Fruit fly (Drosophila melanogaster) whole organism, embryonic: Measurements from ENCODE around the gene dally.

ENCODE experiments used
- Ada2b ChIP-seq: fragments of 200-800 bp; sonication (Bioruptor generic); IDR thresholded peaks from 2 replicates; pipeline ENCODE4 v1.3.6; 2022; ENCODE audit warnings: missing biosample characterization, missing genetic modification characterization
- Antp ChIP-seq: fragments of 200-800 bp; sonication (Bioruptor generic); optimal IDR thresholded peaks from 3 replicates; lab custom pipeline; 2016; ENCODE audit warnings: missing biosample characterization, missing genetic modification characterization
- BEAF-32 ChIP-seq: fragments of 200-800 bp; sonication (Bioruptor generic); optimal IDR thresholded peaks from 3 replicates; lab custom pipeline; 2017; ENCODE audit warnings: missing biosample characterization, missing genetic modification characterization, mild to moderate bottlenecking, moderate library complexity, missing genetic modification reagents
- CG10979 ChIP-seq: fragments of 200-800 bp; sonication (Bioruptor generic); optimal IDR thresholded peaks from 2 replicates; lab custom pipeline; 2018; ENCODE audit warnings: missing biosample characterization, mild to moderate bottlenecking, missing genetic modification characterization, moderate library complexity
- CG11504 ChIP-seq: fragments of 200-800 bp; sonication (Bioruptor generic); optimal IDR thresholded peaks from 3 replicates; lab custom pipeline; 2019; ENCODE audit warnings: missing biosample characterization, mild to moderate bottlenecking, missing genetic modification characterization, moderate library complexity
- CG11695 ChIP-seq: fragments of 200-800 bp; sonication (Bioruptor generic); IDR thresholded peaks from 3 replicates; pipeline ENCODE4 v1.3.6; 2022; ENCODE audit warnings: missing biosample characterization, missing genetic modification characterization
- CG14860 ChIP-seq: fragments of 200-800 bp; sonication (Bioruptor generic); IDR thresholded peaks from 3 replicates; pipeline ENCODE4 v1.3.6; 2022; ENCODE audit warnings: missing biosample characterization, missing genetic modification characterization; ENCODE audit not compliant: partially characterized antibody
- CG14965 ChIP-seq: fragments of 200-800 bp; sonication (Bioruptor generic); optimal IDR thresholded peaks from 2 replicates; lab custom pipeline; 2016; ENCODE audit warnings: missing biosample characterization, missing genetic modification characterization, borderline replicate concordance
- CG15479 ChIP-seq: fragments of 200-800 bp; sonication (Bioruptor generic); optimal IDR thresholded peaks from 3 replicates; lab custom pipeline; 2019; ENCODE audit warnings: missing biosample characterization, mild to moderate bottlenecking, missing genetic modification characterization, moderate library complexity
- CG17361 ChIP-seq: fragments of 200-800 bp; sonication (Bioruptor generic); IDR thresholded peaks from 3 replicates; pipeline ENCODE4 v1.3.6; 2022; ENCODE audit warnings: missing biosample characterization, missing genetic modification characterization
- CG17829 ChIP-seq: fragments of 200-800 bp; optimal IDR thresholded peaks from 2 replicates; lab custom pipeline; 2019; ENCODE audit warnings: missing biosample characterization, mild to moderate bottlenecking, missing genetic modification characterization, moderate library complexity
- CG1792 ChIP-seq: fragments of 200-800 bp; sonication (Bioruptor generic); optimal IDR thresholded peaks from 2 replicates; lab custom pipeline; 2016; ENCODE audit warnings: missing biosample characterization, missing genetic modification characterization
- CG3407 ChIP-seq: fragments of 200-800 bp; sonication (Bioruptor generic); optimal IDR thresholded peaks from 2 replicates; lab custom pipeline; 2018; ENCODE audit warnings: missing biosample characterization, mild to moderate bottlenecking, missing genetic modification characterization
- CG34224 ChIP-seq: fragments of 200-800 bp; sonication (Bioruptor generic); IDR thresholded peaks from 3 replicates; pipeline ENCODE4 v1.3.6; 2022; ENCODE audit warnings: missing biosample characterization, missing genetic modification characterization; ENCODE audit not compliant: partially characterized antibody
- CG34422 ChIP-seq: fragments of 200-800 bp; sonication (Bioruptor generic); IDR thresholded peaks from 3 replicates; pipeline ENCODE4 v1.3.6; 2022; ENCODE audit warnings: missing biosample characterization, missing genetic modification characterization
- CG4707 ChIP-seq: fragments of 200-800 bp; sonication (Bioruptor generic); optimal IDR thresholded peaks from 2 replicates; lab custom pipeline; 2018; ENCODE audit warnings: missing biosample characterization, mild to moderate bottlenecking, missing genetic modification characterization, moderate library complexity
- CG6689 ChIP-seq: fragments of 200-800 bp; sonication (Bioruptor generic); IDR thresholded peaks from 2 replicates; pipeline ENCODE4 v1.3.6; 2022; ENCODE audit warnings: missing biosample characterization, missing genetic modification characterization
- CG6854 ChIP-seq: fragments of 200-800 bp; sonication (Bioruptor generic); optimal IDR thresholded peaks from 3 replicates; lab custom pipeline; 2017; ENCODE audit warnings: missing biosample characterization, mild to moderate bottlenecking, missing genetic modification characterization
- CG8089 ChIP-seq: fragments of 200-800 bp; sonication (Bioruptor generic); optimal IDR thresholded peaks from 3 replicates; lab custom pipeline; 2016; ENCODE audit warnings: missing biosample characterization, missing genetic modification characterization
- CG9932 ChIP-seq: fragments of 200-800 bp; sonication (Bioruptor generic); IDR thresholded peaks from 2 replicates; pipeline ENCODE4 v1.3.6; 2022; ENCODE audit warnings: missing biosample characterization, missing genetic modification characterization
- D ChIP-seq, 2 experiments: fragments of 200-800 bp in 1 of 2; fragments of >200 bp in 1 of 2; sonication (Bioruptor generic) in 1 of 2; optimal IDR thresholded peaks; 2 replicates in 1 of 2; 3 replicates in 1 of 2; lab custom pipeline; 2017; ENCODE audit warnings: mild to moderate bottlenecking in 1 of 2, missing biosample characterization in 1 of 2, missing genetic modification characterization in 1 of 2, missing genetic modification reagents in 1 of 2
- D19B ChIP-seq: fragments of 200-800 bp; sonication (Bioruptor generic); optimal IDR thresholded peaks from 2 replicates; lab custom pipeline; 2017; ENCODE audit warnings: missing biosample characterization, mild to moderate bottlenecking, missing genetic modification characterization
- Dek ChIP-seq: fragments of 200-800 bp; sonication (Bioruptor generic); optimal IDR thresholded peaks from 3 replicates; lab custom pipeline; 2019; ENCODE audit warnings: missing biosample characterization, mild to moderate bottlenecking, missing genetic modification characterization, moderate library complexity
- Dfd ChIP-seq, 2 experiments: fragments of >200 bp; optimal IDR thresholded peaks; 2 replicates each; lab custom pipeline; 2017; ENCODE audit warnings: missing biosample characterization in 2 of 2, missing genetic modification characterization in 2 of 2
- Dref ChIP-seq: fragments of 200-800 bp; sonication (Bioruptor generic); IDR thresholded peaks from 2 replicates; pipeline ENCODE4 v1.3.6; 2022; ENCODE audit warnings: missing biosample characterization, missing genetic modification characterization
- Hmx ChIP-seq: fragments of 200-800 bp; sonication (Bioruptor generic); optimal IDR thresholded peaks from 2 replicates; lab custom pipeline; 2016; ENCODE audit warnings: missing biosample characterization, missing genetic modification characterization
- Kr ChIP-seq: fragments of 200-800 bp; sonication (Bioruptor generic); optimal IDR thresholded peaks from 2 replicates; lab custom pipeline; 2017; ENCODE audit warnings: missing biosample characterization, mild to moderate bottlenecking, missing genetic modification characterization
- NfI ChIP-seq: fragments of 200-800 bp; sonication (Bioruptor generic); optimal IDR thresholded peaks from 3 replicates; lab custom pipeline; 2018; ENCODE audit warnings: missing biosample characterization, mild to moderate bottlenecking, missing genetic modification characterization, moderate library complexity
- Side ChIP-seq: fragments of 200-800 bp; sonication (Bioruptor generic); optimal IDR thresholded peaks from 2 replicates; lab custom pipeline; 2016; ENCODE audit warnings: missing biosample characterization, missing genetic modification characterization
- Ssrp ChIP-seq: fragments of 200-800 bp; sonication (Bioruptor generic); optimal IDR thresholded peaks from 2 replicates; lab custom pipeline; 2018; ENCODE audit warnings: missing biosample characterization, mild to moderate bottlenecking, missing genetic modification characterization, moderate library complexity
- ac ChIP-seq: fragments of 200-800 bp; sonication (Bioruptor generic); optimal IDR thresholded peaks from 3 replicates; lab custom pipeline; 2017; ENCODE audit warnings: missing biosample characterization, mild to moderate bottlenecking, missing genetic modification characterization
- al ChIP-seq: fragments of 200-800 bp; sonication (Bioruptor generic); IDR thresholded peaks from 2 replicates; pipeline ENCODE4 v1.3.6; 2022; ENCODE audit warnings: missing biosample characterization, missing genetic modification characterization
- aop ChIP-seq: fragments of 200-800 bp; sonication (Bioruptor generic); IDR thresholded peaks from 2 replicates; pipeline ENCODE4 v1.3.6; 2022; ENCODE audit warnings: missing biosample characterization, missing genetic modification characterization
- dpn ChIP-seq, 2 experiments: fragments of 200-800 bp; sonication (Bioruptor generic); optimal IDR thresholded peaks; 3 replicates each; lab custom pipeline; 2016; ENCODE audit warnings: missing biosample characterization in 2 of 2, missing genetic modification characterization in 2 of 2
- gsb-n ChIP-seq: fragments of 200-800 bp; sonication (Bioruptor generic); optimal IDR thresholded peaks from 3 replicates; lab custom pipeline; 2018; ENCODE audit warnings: missing biosample characterization, mild to moderate bottlenecking, missing genetic modification characterization
- ind ChIP-seq: fragments of 200-800 bp; sonication (Bioruptor generic); optimal IDR thresholded peaks from 3 replicates; lab custom pipeline; 2016; ENCODE audit warnings: missing biosample characterization, missing genetic modification characterization
- insv ChIP-seq, 2 experiments: fragments of 200-800 bp; sonication (Bioruptor generic); optimal IDR thresholded peaks; 3 replicates each; lab custom pipeline; 2016 to 2018; ENCODE audit warnings: missing biosample characterization in 2 of 2, missing genetic modification characterization in 2 of 2
- jumu ChIP-seq: fragments of 200-800 bp; sonication (Bioruptor generic); optimal IDR thresholded peaks from 3 replicates; lab custom pipeline; 2016; ENCODE audit warnings: missing biosample characterization, missing genetic modification characterization
- kah ChIP-seq: fragments of 200-800 bp; sonication (Bioruptor generic); optimal IDR thresholded peaks from 2 replicates; lab custom pipeline; 2018; ENCODE audit warnings: missing biosample characterization, mild to moderate bottlenecking, missing genetic modification characterization
- onecut ChIP-seq: fragments of 200-800 bp; sonication (Bioruptor generic); IDR thresholded peaks from 2 replicates; pipeline ENCODE4 v1.3.6; 2022; ENCODE audit warnings: missing biosample characterization, missing genetic modification characterization
- pita ChIP-seq: fragments of 200-800 bp; sonication (Bioruptor generic); optimal IDR thresholded peaks from 2 replicates; lab custom pipeline; 2017; ENCODE audit warnings: missing biosample characterization, mild to moderate bottlenecking, missing genetic modification characterization
- shn ChIP-seq: fragments of 200-800 bp; sonication (Bioruptor generic); optimal IDR thresholded peaks from 3 replicates; lab custom pipeline; 2016; ENCODE audit warnings: missing biosample characterization, missing genetic modification characterization
- sna ChIP-seq: fragments of 200-800 bp; sonication (Bioruptor generic); IDR thresholded peaks from 2 replicates; pipeline ENCODE4 v1.3.6; 2022; ENCODE audit warnings: missing biosample characterization, missing genetic modification characterization; ENCODE audit not compliant: partially characterized antibody
- ssp ChIP-seq: fragments of 200-800 bp; sonication (Bioruptor generic); IDR thresholded peaks from 2 replicates; pipeline ENCODE4 v1.3.6; 2022; ENCODE audit warnings: missing biosample characterization, missing genetic modification characterization
- stwl ChIP-seq: fragments of 200-800 bp; sonication (Bioruptor generic); optimal IDR thresholded peaks from 3 replicates; lab custom pipeline; 2018; ENCODE audit warnings: missing biosample characterization, mild to moderate bottlenecking, missing genetic modification characterization, moderate library complexity
- ttk ChIP-seq: fragments of 200-800 bp; sonication (Bioruptor generic); IDR thresholded peaks from 2 replicates; pipeline ENCODE4 v2.1.2; 2022; ENCODE audit warnings: missing biosample characterization, missing genetic modification characterization
- vnd ChIP-seq: fragments of 200-800 bp; sonication (Bioruptor generic); IDR thresholded peaks from 3 replicates; pipeline ENCODE4 v1.3.6; 2022; ENCODE audit warnings: missing biosample characterization, missing genetic modification characterization; ENCODE audit not compliant: partially characterized antibody
- wor ChIP-seq: fragments of 200-800 bp; sonication (Bioruptor generic); IDR thresholded peaks from 2 replicates; pipeline ENCODE4 v1.3.6; 2022; ENCODE audit warnings: missing biosample characterization, missing genetic modification characterization

The dally gene

dm6 chr3L:8823730-8824374 is 3.5 kb upstream of the dally start (continued):
- TF ChIP-seq wor (GFP tag; lab: Robert Waterston, UW) (0 out of 2 replicates have a peak, but pooled peaks have one; percentile 14), D (optimal IDR thresholded peaks at IDR 0.05; lab: Kevin White, UChicago) (no peak), D (GFP tag; optimal IDR thresholded peaks at IDR 0.05; lab: Kevin White, UChicago) (peak; percentile 45), Side (peak; percentile 22), Antp (no peak), CG15479 (GFP tag; lab: Kevin White, UChicago) (no peak), ssp (GFP tag; lab: Robert Waterston, UW) (peak; percentile 26; the same call in 1 of the 2 replicates), CG3407 (GFP tag; lab: Kevin White, UChicago) (peak; percentile 3), CG6854 (GFP tag; lab: Kevin White, UChicago) (no peak), CG17361 (GFP tag; lab: Robert Waterston, UW) (peak; percentile 68; the same call in 2 of the 3 replicates), CG9932 (GFP tag; lab: Robert Waterston, UW) (0 out of 2 replicates have a peak, but pooled peaks have one; percentile 12), CG11504 (tag; lab: Kevin White, UChicago) (peak; percentile 68), Ada2b (GFP tag; lab: Robert Waterston, UW) (peak; percentile 53; the same call in 1 of the 2 replicates), Dfd (GFP tag; optimal IDR thresholded peaks at IDR 0.05; lab: Kevin White, UChicago) (no peak), CG4707 (GFP tag; lab: Kevin White, UChicago) (peak; percentile 8), stwl (no peak), pita (GFP tag; lab: Kevin White, UChicago) (no peak), CG6689 (GFP tag; lab: Robert Waterston, UW) (peak; percentile 68), CG14860 (GFP tag; lab: Robert Waterston, UW) (no peak), shn (GFP tag; lab: Kevin White, UChicago) (peak; percentile 6), Hmx (no peak), jumu (GFP tag; lab: Kevin White, UChicago) (peak; percentile 7), NfI (GFP tag; lab: Kevin White, UChicago) (peak; percentile 38), Kr (GFP tag; lab: Kevin White, UChicago) (no peak), CG10979 (tag; lab: Kevin White, UChicago) (peak; percentile 79), al (GFP tag; lab: Robert Waterston, UW) (no peak), ac (GFP tag; lab: Kevin White, UChicago) (no peak), gsb-n (tag; lab: Kevin White, UChicago) (no peak), ind (peak; percentile 33), BEAF-32 (GFP tag; lab: Kevin White, UChicago) (no peak), onecut (GFP tag; lab: Robert Waterston, UW) (peak; percentile 36), insv (GFP tag; optimal IDR thresholded peaks at IDR 0.05; lab: Kevin White, UChicago) (peak in 1 of 2 experiments; percentile 25), CG1792 (GFP tag; lab: Kevin White, UChicago) (peak; percentile 30), kah (GFP tag; lab: Kevin White, UChicago) (no peak), CG17829 (tag; lab: Kevin White, UChicago) (peak; percentile 48), CG8089 (GFP tag; lab: Kevin White, UChicago) (peak; percentile 27), dpn (GFP tag; optimal IDR thresholded peaks at IDR 0.05; lab: Kevin White, UChicago) (peak; percentile 3 to 48), aop (GFP tag; lab: Robert Waterston, UW) (0 out of 2 replicates have a peak, but pooled peaks have one; percentile 10), ttk (GFP tag; lab: Robert Waterston, UW) (peak; percentile 33; the same call in 1 of the 2 replicates), Dek (tag; lab: Kevin White, UChicago) (no peak), sna (GFP tag; lab: Robert Waterston, UW) (no peak), vnd (GFP tag; lab: Robert Waterston, UW) (no peak), CG34422 (GFP tag; lab: Robert Waterston, UW) (peak; percentile 66; the same call in 1 of the 3 replicates), D19B (GFP tag; lab: Kevin White, UChicago) (no peak), Dref (no peak), CG34224 (no peak), Ssrp (tag; lab: Kevin White, UChicago) (peak; percentile 57), CG11695 (GFP tag; lab: Robert Waterston, UW) (0 out of 3 replicates have a peak, but pooled peaks have one; percentile 19), CG14965 (no peak)
